Fruit fly (Drosophila melanogaster): ENCODE data around the gene CG1316.

CG1316 gene

DNA sequence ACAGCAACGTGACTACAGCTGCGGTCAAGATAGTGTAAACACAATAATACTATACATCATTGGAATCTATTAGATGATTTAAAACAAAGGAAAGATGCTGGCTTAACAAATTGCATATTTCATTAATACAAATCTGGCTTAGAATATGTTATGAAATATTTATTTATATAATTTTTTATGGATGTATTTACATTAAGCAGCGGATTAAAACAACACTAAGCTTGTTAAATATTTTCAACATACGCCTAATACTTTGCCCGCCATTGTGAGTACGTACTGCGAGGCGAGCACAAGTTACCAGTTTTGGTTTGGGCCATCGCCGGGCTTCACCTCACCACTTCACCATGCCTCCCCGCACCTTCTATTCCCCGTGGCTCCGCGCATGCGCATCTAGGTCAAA is 13.7 kb upstream of the CG1316 start (continued):
- TF ChIP-seq nerfin-1 (tag; optimal IDR thresholded peaks at IDR 0.05) (peak; percentile 69), gem (tag; optimal IDR thresholded peaks at IDR 0.05) (peak; percentile 84), CG2202 (tag; optimal IDR thresholded peaks at IDR 0.05) (peak; percentile 52), gcm (GFP tag; optimal IDR thresholded peaks at IDR 0.05) (peak; percentile 72), CG1529 (GFP tag; optimal IDR thresholded peaks at IDR 0.05) (peak; percentile 58), gce (GFP tag; IDR thresholded peaks at IDR 0.05) (peak; percentile 61; the same call in 1 of the 3 replicates), pros (GFP tag; optimal IDR thresholded peaks at IDR 0.05) (no peak), lmd (GFP tag; IDR thresholded peaks at IDR 0.05) (peak; percentile 66), CG18764 (GFP tag; optimal IDR thresholded peaks at IDR 0.05) (peak; percentile 36), CG18619 (GFP tag; optimal IDR thresholded peaks at IDR 0.05) (peak; percentile 17), CG30431 (GFP tag; optimal IDR thresholded peaks at IDR 0.05) (peak; percentile 23), CG9215 (GFP tag; IDR thresholded peaks at IDR 0.05) (peak; percentile 25; the same call in 1 of the 2 replicates), Usf (GFP tag; optimal IDR thresholded peaks at IDR 0.05) (peak; percentile 15), Dek (tag; optimal IDR thresholded peaks at IDR 0.05) (peak; percentile 50), Atf6 (GFP tag; IDR thresholded peaks at IDR 0.05) (peak; percentile 51; the same call in 1 of the 2 replicates), Hr51 (GFP tag; optimal IDR thresholded peaks at IDR 0.05) (peak in 1 of 2 experiments; percentile 84), Nf-YC (tag; optimal IDR thresholded peaks at IDR 0.05) (peak; percentile 68), CG17328 (GFP tag; IDR thresholded peaks at IDR 0.05) (peak; percentile 31; the same call in 1 of the 2 replicates), CG32532 (GFP tag; IDR thresholded peaks at IDR 0.05) (peak; percentile 43; the same call in 1 of the 2 replicates), ranshi (GFP tag; IDR thresholded peaks at IDR 0.05) (peak; percentile 51; the same call in 1 of the 2 replicates), ATbp (GFP tag; optimal IDR thresholded peaks at IDR 0.05) (peak; percentile 69), trh (GFP tag; optimal IDR thresholded peaks at IDR 0.05) (no peak), CG2120 (GFP tag; optimal IDR thresholded peaks at IDR 0.05) (no peak), tin (GFP tag; optimal IDR thresholded peaks at IDR 0.05) (peak; percentile 44), lbe (GFP tag; optimal IDR thresholded peaks at IDR 0.05) (peak; percentile 75), Oaz (GFP tag; IDR thresholded peaks at IDR 0.05) (peak; percentile 31; the same call in 1 of the 2 replicates), CG4730 (GFP tag; IDR thresholded peaks at IDR 0.05) (peak; percentile 30; the same call in 1 of the 2 replicates), CG2678 (tag; optimal IDR thresholded peaks at IDR 0.05) (peak; percentile 88), sna (GFP tag; IDR thresholded peaks at IDR 0.05; ENCODE audit: partially characterized antibody) (no peak), fd3F (GFP tag; optimal IDR thresholded peaks at IDR 0.05) (peak; percentile 52), Nf-YA (GFP tag; IDR thresholded peaks at IDR 0.05) (peak; percentile 15; the same call in 1 of the 2 replicates), CG10431 (GFP tag; optimal IDR thresholded peaks at IDR 0.05) (peak; percentile 66), CG17612 (GFP tag; IDR thresholded peaks at IDR 0.05) (no peak), gcm2 (GFP tag; optimal IDR thresholded peaks at IDR 0.05) (no peak), Atf-2 (GFP tag; optimal IDR thresholded peaks at IDR 0.05) (no peak), CG4360 (GFP tag; IDR thresholded peaks at IDR 0.05) (no peak), jing (GFP tag; optimal IDR thresholded peaks at IDR 0.05) (peak; percentile 21), H15 (GFP tag; IDR thresholded peaks at IDR 0.05) (peak; percentile 42; the same call in 1 of the 3 replicates), crc (GFP tag; optimal IDR thresholded peaks at IDR 0.05) (no peak), Hr78 (GFP tag; optimal IDR thresholded peaks at IDR 0.05) (peak in 1 of 2 experiments; percentile 45), twi (tag; optimal IDR thresholded peaks at IDR 0.05) (peak; percentile 50), CG4282 (GFP tag; optimal IDR thresholded peaks at IDR 0.05) (no peak), CG32767 (GFP tag; IDR thresholded peaks at IDR 0.05) (peak; percentile 75; the same call in 1 of the 2 replicates), NfI (GFP tag; optimal IDR thresholded peaks at IDR 0.05) (peak; percentile 65), org-1 (GFP tag; optimal IDR thresholded peaks at IDR 0.05) (peak; percentile 71), CG10979 (tag; optimal IDR thresholded peaks at IDR 0.05) (peak; percentile 82), trem (tag; optimal IDR thresholded peaks at IDR 0.05) (peak; percentile 59), HHEX (GFP tag; optimal IDR thresholded peaks at IDR 0.05) (peak; percentile 40), sima (GFP tag; optimal IDR thresholded peaks at IDR 0.05) (no peak), Eip74EF (GFP tag; optimal IDR thresholded peaks at IDR 0.05) (peak in 1 of 2 experiments; percentile 69)
